Fruit fly (Drosophila melanogaster): ENCODE data around the gene ovm.

Gene ovm

DNA sequence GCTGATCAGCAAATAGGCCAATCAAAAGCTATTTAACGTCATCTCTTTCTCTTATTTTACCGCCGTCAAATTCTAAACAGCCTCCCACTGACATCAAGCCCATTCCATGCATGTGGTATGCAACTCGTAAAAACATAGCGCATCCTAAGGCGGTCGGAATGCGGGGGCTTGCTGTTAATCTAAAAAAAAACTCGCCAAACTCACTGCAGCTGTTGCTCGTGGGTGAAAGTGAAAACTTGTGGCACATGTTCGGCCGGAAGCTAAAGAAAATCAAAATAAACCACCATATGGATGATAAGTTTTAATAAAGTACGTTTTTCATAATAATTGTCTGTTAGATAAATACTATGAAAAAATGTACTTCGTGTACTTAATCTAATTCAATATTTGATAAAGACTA lies 46.7 kb downstream of the ovm start:
- TF ChIP-seq CG32121 (GFP tag; IDR thresholded peaks at IDR 0.05) (peak; percentile 20; the same call in 1 of the 2 replicates), D1 (tag; optimal IDR thresholded peaks at IDR 0.05) (no peak)

DNA sequence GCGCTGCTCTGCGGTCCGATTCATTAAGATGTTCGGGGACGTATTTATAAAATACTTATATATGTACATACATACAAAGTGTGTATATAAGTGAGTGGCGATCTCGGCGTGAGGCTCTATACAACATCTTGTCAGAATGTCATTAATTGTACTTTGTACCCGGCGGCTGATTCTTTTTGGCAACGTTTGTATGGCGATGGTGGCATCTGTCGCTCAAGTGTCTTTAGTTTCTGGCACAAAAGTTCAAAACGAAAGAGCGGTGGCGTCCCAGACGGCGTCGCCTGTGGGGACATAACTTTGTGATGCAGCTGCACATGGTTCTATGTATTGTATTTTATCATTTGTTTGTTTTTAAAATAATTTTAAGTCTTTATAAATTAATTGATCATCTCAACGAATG lies 47.8 kb downstream of the ovm start:
- TF ChIP-seq CG14655 (GFP tag; optimal IDR thresholded peaks at IDR 0.05) (no peak), CG32121 (GFP tag; IDR thresholded peaks at IDR 0.05) (no peak; the same call in 1 of the 2 replicates), rn (GFP tag; IDR thresholded peaks at IDR 0.05) (no peak), fd96Ca (GFP tag; IDR thresholded peaks at IDR 0.05) (0 out of 3 replicates have a peak, but pooled peaks have one; percentile 27), CG9948 (tag; optimal IDR thresholded peaks at IDR 0.05) (no peak), EcR (GFP tag; optimal IDR thresholded peaks at IDR 0.05) (no peak), CG4496 (GFP tag; IDR thresholded peaks at IDR 0.05) (no peak), Ets98B (GFP tag; IDR thresholded peaks at IDR 0.05) (peak; percentile 54; the same call in 1 of the 2 replicates)

DNA sequence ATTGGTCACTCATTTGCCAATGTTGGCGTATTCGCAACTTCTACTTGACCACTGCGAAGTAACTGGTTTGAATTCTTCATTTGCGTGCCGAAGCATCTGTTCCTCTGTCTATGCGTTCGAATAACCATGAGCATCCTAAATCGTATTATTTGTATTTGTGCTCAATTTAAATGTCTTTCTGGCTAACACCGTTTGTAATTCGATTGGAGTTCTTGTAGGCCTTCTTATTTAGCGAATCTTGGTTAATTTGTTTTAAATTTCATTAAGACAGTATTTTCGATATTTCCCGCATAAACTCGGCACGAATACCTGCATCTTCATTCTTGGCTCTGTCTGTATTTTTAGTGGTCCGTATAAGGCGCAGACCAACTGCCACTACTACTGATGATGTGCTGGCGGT lies 49.0 kb downstream of the ovm start:
- TF ChIP-seq gl (tag; optimal IDR thresholded peaks at IDR 0.05) (peak; percentile 82), CG4496 (GFP tag; IDR thresholded peaks at IDR 0.05) (peak; percentile 80), CG32121 (GFP tag; IDR thresholded peaks at IDR 0.05) (no peak), CG34367 (tag; optimal IDR thresholded peaks at IDR 0.05) (peak; percentile 87), rn (GFP tag; IDR thresholded peaks at IDR 0.05) (no peak), Snoo (tag; optimal IDR thresholded peaks at IDR 0.05) (peak; percentile 71), CG17806 (tag; optimal IDR thresholded peaks at IDR 0.05) (peak; percentile 87), D1 (tag; optimal IDR thresholded peaks at IDR 0.05) (peak; percentile 57), CG8159 (tag; optimal IDR thresholded peaks at IDR 0.05) (peak; percentile 87), Pif1B (GFP tag; optimal IDR thresholded peaks at IDR 0.05) (peak; percentile 87), Pif1A (GFP tag; optimal IDR thresholded peaks at IDR 0.05) (peak; percentile 81), Ets98B (GFP tag; IDR thresholded peaks at IDR 0.05) (peak; percentile 43; the same call in 1 of the 2 replicates), CG8301 (tag; optimal IDR thresholded peaks at IDR 0.05) (peak; percentile 86), CG14655 (GFP tag; optimal IDR thresholded peaks at IDR 0.05) (peak; percentile 90), CG12605 (GFP tag; IDR thresholded peaks at IDR 0.05) (no peak), fd96Ca (GFP tag; IDR thresholded peaks at IDR 0.05) (no peak; the same call in 2 of the 3 replicates), EcR (GFP tag; optimal IDR thresholded peaks at IDR 0.05) (peak; percentile 44), CG15710 (tag; optimal IDR thresholded peaks at IDR 0.05) (peak; percentile 90), CG9948 (tag; optimal IDR thresholded peaks at IDR 0.05) (peak; percentile 78)

DNA sequence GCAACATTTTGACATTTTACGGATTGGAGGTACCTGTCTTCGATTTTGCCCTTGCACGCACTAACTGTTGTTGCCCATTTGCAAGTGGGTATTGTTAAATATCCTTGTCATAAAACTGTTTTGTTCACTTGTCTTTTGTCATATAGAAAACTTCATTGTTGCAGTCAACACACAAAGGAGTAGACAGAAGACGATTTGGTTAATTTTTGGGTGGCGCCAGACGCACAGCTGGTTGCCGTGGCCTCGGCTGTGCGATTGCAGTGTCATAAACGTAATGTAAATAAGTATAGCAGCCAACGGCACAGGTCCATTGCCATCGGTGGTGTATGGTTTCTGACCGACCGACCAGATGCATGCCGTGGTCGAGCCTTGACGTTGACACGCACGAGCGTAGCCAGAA lies 49.5 kb downstream of the ovm start:
- TF ChIP-seq rn (GFP tag; IDR thresholded peaks at IDR 0.05) (no peak), fd96Ca (GFP tag; IDR thresholded peaks at IDR 0.05) (no peak), CG9948 (tag; optimal IDR thresholded peaks at IDR 0.05) (no peak), EcR (GFP tag; optimal IDR thresholded peaks at IDR 0.05) (no peak), CG8301 (tag; optimal IDR thresholded peaks at IDR 0.05) (no peak), Ets98B (GFP tag; IDR thresholded peaks at IDR 0.05) (no peak), Pif1A (GFP tag; optimal IDR thresholded peaks at IDR 0.05) (no peak), CG14655 (GFP tag; optimal IDR thresholded peaks at IDR 0.05) (no peak), gl (tag; optimal IDR thresholded peaks at IDR 0.05) (no peak), CG12605 (GFP tag; IDR thresholded peaks at IDR 0.05) (no peak), CG10348 (GFP tag; IDR thresholded peaks at IDR 0.05) (no peak), CG17806 (tag; optimal IDR thresholded peaks at IDR 0.05) (no peak), CG13204 (GFP tag; optimal IDR thresholded peaks at IDR 0.05) (no peak), CG34367 (tag; optimal IDR thresholded peaks at IDR 0.05) (no peak), D1 (tag; optimal IDR thresholded peaks at IDR 0.05) (no peak), CG4496 (GFP tag; IDR thresholded peaks at IDR 0.05) (no peak), CG15710 (tag; optimal IDR thresholded peaks at IDR 0.05) (no peak), CG32121 (GFP tag; IDR thresholded peaks at IDR 0.05) (no peak), CG8159 (tag; optimal IDR thresholded peaks at IDR 0.05) (no peak)

DNA sequence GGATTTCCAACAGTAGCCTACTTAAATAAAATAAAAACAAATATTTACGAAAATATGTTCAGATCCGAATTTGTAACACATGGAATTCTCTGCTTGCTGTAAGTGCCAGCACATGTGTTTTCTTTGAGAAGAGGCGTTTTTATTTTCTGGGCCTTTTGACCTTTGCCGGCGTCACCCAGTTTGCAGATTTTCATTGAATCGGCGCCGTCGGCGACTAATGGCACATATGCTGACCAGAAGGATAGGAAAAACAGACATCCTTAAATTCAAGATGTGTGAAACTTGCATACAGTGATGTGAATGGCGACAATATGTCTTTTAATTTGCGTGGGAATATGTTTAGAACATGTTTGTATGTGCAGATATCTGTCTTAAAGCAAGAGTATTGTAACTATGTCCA lies 50.7 kb downstream of the ovm start:
- no peak for TF ChIP-seq CG9948 (tag; optimal IDR thresholded peaks at IDR 0.05)
- no peak for TF ChIP-seq Snoo (tag; optimal IDR thresholded peaks at IDR 0.05)
- no peak for TF ChIP-seq CG8159 (tag; optimal IDR thresholded peaks at IDR 0.05)
- no peak for TF ChIP-seq CG10348 (GFP tag; IDR thresholded peaks at IDR 0.05)
- TF ChIP-seq gl (tag; optimal IDR thresholded peaks at IDR 0.05) = no peak
- TF ChIP-seq Pif1B (GFP tag; optimal IDR thresholded peaks at IDR 0.05) = no peak
- no peak for TF ChIP-seq EcR (GFP tag; optimal IDR thresholded peaks at IDR 0.05)
- no peak for TF ChIP-seq CG12605 (GFP tag; IDR thresholded peaks at IDR 0.05)
- no peak for TF ChIP-seq Pif1A (GFP tag; optimal IDR thresholded peaks at IDR 0.05)
- no peak for TF ChIP-seq CG13204 (GFP tag; optimal IDR thresholded peaks at IDR 0.05)
- TF ChIP-seq rn (GFP tag; IDR thresholded peaks at IDR 0.05) = no peak
- no peak for TF ChIP-seq CG4496 (GFP tag; IDR thresholded peaks at IDR 0.05)
- no peak for TF ChIP-seq CG15710 (tag; optimal IDR thresholded peaks at IDR 0.05)
- no peak for TF ChIP-seq CG34367 (tag; optimal IDR thresholded peaks at IDR 0.05)
- TF ChIP-seq CG8301 (tag; optimal IDR thresholded peaks at IDR 0.05) = no peak
- no peak for TF ChIP-seq CG17806 (tag; optimal IDR thresholded peaks at IDR 0.05)
- no peak for TF ChIP-seq fd96Ca (GFP tag; IDR thresholded peaks at IDR 0.05)
- TF ChIP-seq CG14655 (GFP tag; optimal IDR thresholded peaks at IDR 0.05) = no peak

DNA sequence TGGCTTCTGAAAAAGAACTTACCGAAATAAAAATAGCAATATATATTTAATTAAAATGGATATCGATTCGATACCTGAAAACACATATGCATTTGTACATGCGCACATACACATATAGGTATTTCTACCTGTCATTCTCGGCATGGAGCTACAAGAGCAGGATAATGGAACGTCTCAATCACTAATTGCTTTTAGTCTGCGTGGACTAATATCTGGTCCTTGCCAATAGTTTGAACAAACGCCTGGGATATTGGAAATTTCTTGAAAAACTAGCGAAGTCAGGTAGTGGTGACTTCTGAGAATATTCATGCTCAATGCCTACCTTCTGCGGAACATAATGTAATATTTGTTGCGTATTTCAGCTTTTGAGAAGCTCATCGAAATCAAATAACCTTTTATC lies 51.6 kb downstream of the ovm start:
- TF ChIP-seq fd96Ca (GFP tag; IDR thresholded peaks at IDR 0.05) (no peak), CG32121 (GFP tag; IDR thresholded peaks at IDR 0.05) (no peak), Pif1A (GFP tag; optimal IDR thresholded peaks at IDR 0.05) (no peak), CG10348 (GFP tag; IDR thresholded peaks at IDR 0.05) (no peak), CG17806 (tag; optimal IDR thresholded peaks at IDR 0.05) (no peak), Ets98B (GFP tag; IDR thresholded peaks at IDR 0.05) (no peak), CG34367 (tag; optimal IDR thresholded peaks at IDR 0.05) (no peak), CG13204 (GFP tag; optimal IDR thresholded peaks at IDR 0.05) (no peak), EcR (GFP tag; optimal IDR thresholded peaks at IDR 0.05) (no peak)
